Worm (Caenorhabditis elegans) whole organism, young adult: ENCODE data around the gene grl-21.

Experiments
- F37B4.10 ChIP-seq: fragments of 200-800 bp; sonication (Bioruptor generic); IDR thresholded peaks from 2 replicates; pipeline ENCODE4 v1.3.6; 2022; ENCODE audit warnings: missing genetic modification characterization, missing compliant biosample characterization
- attf-5 ChIP-seq: fragments of 200-800 bp; sonication (Bioruptor generic); optimal IDR thresholded peaks from 2 replicates; lab custom pipeline; 2018; ENCODE audit warnings: mild to moderate bottlenecking, missing genetic modification characterization, missing compliant biosample characterization
- ccch-3 ChIP-seq: fragments of 200-800 bp; sonication (Bioruptor generic); optimal IDR thresholded peaks from 2 replicates; lab custom pipeline; 2018; ENCODE audit warnings: mild to moderate bottlenecking, missing genetic modification characterization, missing compliant biosample characterization
- ceh-100 ChIP-seq: fragments of 200-800 bp; sonication (Bioruptor generic); IDR thresholded peaks from 2 replicates; pipeline ENCODE4 v1.3.6; 2022; ENCODE audit warnings: missing genetic modification reagents, missing genetic modification characterization, missing compliant biosample characterization
- dpl-1 ChIP-seq: fragments of 150-350 bp; optimal IDR thresholded peaks from 2 replicates; lab custom pipeline; 2014; ENCODE audit warnings: missing biosample characterization, missing genetic modification reagents, missing genetic modification characterization
- efl-1 ChIP-seq: fragments of 150-350 bp; optimal IDR thresholded peaks from 2 replicates; lab custom pipeline; 2014; ENCODE audit warnings: missing biosample characterization, missing genetic modification reagents, missing genetic modification characterization
- lin-40 ChIP-seq: sonication (generic microtip); optimal IDR thresholded peaks from 2 replicates; lab custom pipeline; 2016; ENCODE audit warnings: missing genetic modification characterization, mild to moderate bottlenecking, missing compliant biosample characterization, missing genotype, missing genetic modification reagents
- pbrm-1 ChIP-seq: fragments of 200-800 bp; sonication (Bioruptor generic); IDR thresholded peaks from 2 replicates; pipeline ENCODE4 v1.3.6; 2022; ENCODE audit warnings: missing genetic modification reagents, missing genetic modification characterization, missing compliant biosample characterization
- rec-8 ChIP-seq, 2 experiments: sonication (generic microtip); optimal IDR thresholded peaks; 2 replicates each; lab custom pipeline; 2016; ENCODE audit warnings: mild to moderate bottlenecking in 2 of 2, missing genetic modification characterization in 2 of 2, missing genetic modification reagents in 2 of 2, missing genotype in 2 of 2, missing biosample characterization in 1 of 2, missing compliant biosample characterization in 1 of 2, moderate library complexity in 1 of 2

ce11 chrIV:10744475-10744874 is 7.2 kb downstream of the grl-21 start, which contains the start of gene T25B9.3:
- no peak for TF ChIP-seq dpl-1 (GFP tag; lab: Kevin White, UChicago)
- no peak for TF ChIP-seq efl-1 (GFP tag; lab: Kevin White, UChicago)
- no peak for TF ChIP-seq lin-40 (tag; lab: Kevin White, UChicago)
- no peak for TF ChIP-seq ccch-3
- no peak for TF ChIP-seq ceh-100
- no peak for TF ChIP-seq F37B4.10
- no peak for TF ChIP-seq attf-5 (GFP tag; lab: Kevin White, UChicago)
- TF ChIP-seq pbrm-1 (GFP tag; lab: Robert Waterston, UW) = no peak
- no peak for TF ChIP-seq rec-8 (tag; optimal IDR thresholded peaks at IDR 0.05; lab: Kevin White, UChicago)
